Worm (Caenorhabditis elegans) whole organism, young adult: ENCODE measurements around the gene T07F12.2.

ENCODE experiments used
- B0019.2 ChIP-seq: fragments of 200-800 bp; sonication (Bioruptor generic); conservative IDR thresholded peaks from 2 replicates; pipeline ENCODE4 v1.3.6; 2022; ENCODE audit warnings: missing genetic modification reagents, missing genetic modification characterization, missing compliant biosample characterization
- D2030.7 ChIP-seq: fragments of 200-800 bp; sonication (Bioruptor generic); IDR thresholded peaks from 2 replicates; pipeline ENCODE4 v1.3.6; 2022; ENCODE audit warnings: missing genetic modification reagents, missing genetic modification characterization, missing compliant biosample characterization
- F10E7.11 ChIP-seq: sonication (generic microtip); optimal IDR thresholded peaks from 2 replicates; lab custom pipeline; 2017; ENCODE audit warnings: mild to moderate bottlenecking, missing genetic modification characterization, moderate library complexity, missing compliant biosample characterization
- F37B4.10 ChIP-seq: fragments of 200-800 bp; sonication (Bioruptor generic); IDR thresholded peaks from 2 replicates; pipeline ENCODE4 v1.3.6; 2022; ENCODE audit warnings: missing genetic modification characterization, missing compliant biosample characterization
- F49E8.2 ChIP-seq: sonication (generic microtip); optimal IDR thresholded peaks from 3 replicates; lab custom pipeline; 2017; ENCODE audit warnings: missing genetic modification characterization, mild to moderate bottlenecking, missing compliant biosample characterization, antibody characterized with exemption, moderate library complexity; ENCODE audit not compliant: insufficient read depth
- F55B11.4 ChIP-seq: sonication (generic microtip); optimal IDR thresholded peaks from 2 replicates; lab custom pipeline; 2016; ENCODE audit warnings: missing compliant biosample characterization, missing genetic modification characterization, borderline replicate concordance; ENCODE audit not compliant: insufficient read depth
- K12H6.12 ChIP-seq: fragments of 200-800 bp; sonication (Bioruptor generic); optimal IDR thresholded peaks from 2 replicates; lab custom pipeline; 2018; ENCODE audit warnings: mild to moderate bottlenecking, missing genetic modification characterization, missing compliant biosample characterization
- Y53F4B.3 ChIP-seq: fragments of 200-800 bp; sonication (Bioruptor generic); IDR thresholded peaks from 2 replicates; pipeline ENCODE4 v1.3.6; 2022; ENCODE audit warnings: missing genetic modification reagents, missing genetic modification characterization, missing compliant biosample characterization
- Y67H2A.10 ChIP-seq: fragments of 200-800 bp; sonication (Bioruptor generic); conservative IDR thresholded peaks from 2 replicates; pipeline ENCODE4 v1.3.6; 2022; ENCODE audit warnings: missing genetic modification reagents, missing genetic modification characterization, missing compliant biosample characterization
- akir-1 ChIP-seq: fragments of 200-800 bp; sonication (Bioruptor generic); optimal IDR thresholded peaks from 2 replicates; lab custom pipeline; 2018; ENCODE audit warnings: mild to moderate bottlenecking, missing genetic modification characterization, moderate library complexity, missing compliant biosample characterization
- attf-3 ChIP-seq: fragments of 200-800 bp; sonication (Bioruptor generic); conservative IDR thresholded peaks from 2 replicates; pipeline ENCODE4 v1.3.6; 2022; ENCODE audit warnings: missing genetic modification reagents, missing genetic modification characterization, missing compliant biosample characterization
- attf-5 ChIP-seq: fragments of 200-800 bp; sonication (Bioruptor generic); optimal IDR thresholded peaks from 2 replicates; lab custom pipeline; 2018; ENCODE audit warnings: mild to moderate bottlenecking, missing genetic modification characterization, missing compliant biosample characterization
- bed-2 ChIP-seq: fragments of 200-800 bp; sonication (Bioruptor generic); IDR thresholded peaks from 2 replicates; pipeline ENCODE4 v1.3.6; 2022; ENCODE audit warnings: missing genetic modification reagents, missing genetic modification characterization, missing compliant biosample characterization
- cebp-2 ChIP-seq: fragments of 200-800 bp; sonication (Bioruptor generic); IDR thresholded peaks from 2 replicates; pipeline ENCODE4 v1.3.6; 2022; ENCODE audit warnings: missing genetic modification characterization, missing compliant biosample characterization
- ceh-100 ChIP-seq: fragments of 200-800 bp; sonication (Bioruptor generic); IDR thresholded peaks from 2 replicates; pipeline ENCODE4 v1.3.6; 2022; ENCODE audit warnings: missing genetic modification reagents, missing genetic modification characterization, missing compliant biosample characterization
- die-1 ChIP-seq: sonication (generic microtip); optimal IDR thresholded peaks from 2 replicates; lab custom pipeline; 2016; ENCODE audit warnings: missing genotype, mild to moderate bottlenecking, missing genetic modification characterization, missing compliant biosample characterization
- dox-1 ChIP-seq: fragments of 200-800 bp; sonication (Bioruptor generic); IDR thresholded peaks from 2 replicates; pipeline ENCODE4 v1.3.6; 2022; ENCODE audit warnings: missing genetic modification reagents, missing genetic modification characterization, missing compliant biosample characterization
- dpff-1 ChIP-seq: sonication (generic microtip); optimal IDR thresholded peaks from 2 replicates; lab custom pipeline; 2017; ENCODE audit warnings: mild to moderate bottlenecking, missing genetic modification characterization, missing compliant biosample characterization
- efl-1 ChIP-seq: fragments of 150-350 bp; optimal IDR thresholded peaks from 2 replicates; lab custom pipeline; 2014; ENCODE audit warnings: missing biosample characterization, missing genetic modification reagents, missing genetic modification characterization
- ekl-4 ChIP-seq: fragments of 200-800 bp; sonication (Bioruptor generic); IDR thresholded peaks from 2 replicates; pipeline ENCODE4 v1.3.6; 2022; ENCODE audit warnings: missing genetic modification reagents, missing genetic modification characterization, missing compliant biosample characterization
- hlh-12 ChIP-seq: sonication (generic microtip); optimal IDR thresholded peaks from 2 replicates; lab custom pipeline; 2016; ENCODE audit warnings: missing genetic modification characterization, missing compliant biosample characterization
- hlh-26 ChIP-seq: fragments of 200-800 bp; sonication (Bioruptor generic); conservative IDR thresholded peaks from 2 replicates; pipeline ENCODE4 v1.3.6; 2022; ENCODE audit warnings: missing genetic modification reagents, missing genetic modification characterization, missing compliant biosample characterization
- hmg-20 ChIP-seq: fragments of 200-800 bp; sonication (Bioruptor generic); IDR thresholded peaks from 2 replicates; pipeline ENCODE4 v1.3.6; 2022; ENCODE audit warnings: missing genetic modification reagents, missing genetic modification characterization, missing compliant biosample characterization
- lin-40 ChIP-seq: sonication (generic microtip); optimal IDR thresholded peaks from 2 replicates; lab custom pipeline; 2016; ENCODE audit warnings: missing genetic modification characterization, mild to moderate bottlenecking, missing compliant biosample characterization, missing genotype, missing genetic modification reagents
- lin-54 ChIP-seq: fragments of 200-800 bp; sonication (Bioruptor generic); optimal IDR thresholded peaks from 2 replicates; lab custom pipeline; 2018; ENCODE audit warnings: mild to moderate bottlenecking, missing genetic modification characterization, missing compliant biosample characterization
- lir-1 ChIP-seq: fragments of 200-800 bp; sonication (Bioruptor generic); conservative IDR thresholded peaks from 2 replicates; pipeline ENCODE4 v1.3.6; 2022; ENCODE audit warnings: missing genetic modification reagents, missing genetic modification characterization, missing compliant biosample characterization
- madf-10 ChIP-seq: sonication (generic microtip); optimal IDR thresholded peaks from 2 replicates; lab custom pipeline; 2016; ENCODE audit warnings: mild to moderate bottlenecking, missing genetic modification characterization, missing compliant biosample characterization
- nfya-1 ChIP-seq: sonication (generic microtip); optimal IDR thresholded peaks from 2 replicates; lab custom pipeline; 2017; ENCODE audit warnings: antibody characterized with exemption, missing compliant biosample characterization, missing genetic modification characterization, borderline replicate concordance; ENCODE audit not compliant: insufficient read depth
- nfya-2 ChIP-seq: fragments of 200-800 bp; sonication (Bioruptor generic); IDR thresholded peaks from 2 replicates; pipeline ENCODE4 v1.3.6; 2022; ENCODE audit warnings: missing genetic modification reagents, missing genetic modification characterization, missing compliant biosample characterization
- nhr-120 ChIP-seq: fragments of 200-800 bp; sonication (Bioruptor generic); IDR thresholded peaks from 2 replicates; pipeline ENCODE4 v1.3.6; 2022; ENCODE audit warnings: missing genetic modification characterization, missing compliant biosample characterization
- nhr-179 ChIP-seq: sonication (generic microtip); optimal IDR thresholded peaks from 2 replicates; lab custom pipeline; 2016; ENCODE audit warnings: mild to moderate bottlenecking, missing genetic modification characterization, missing compliant biosample characterization
- repo-1 ChIP-seq: sonication (generic microtip); optimal IDR thresholded peaks from 2 replicates; lab custom pipeline; 2017; ENCODE audit warnings: mild to moderate bottlenecking, missing genetic modification characterization, missing compliant biosample characterization
- sea-2 ChIP-seq: fragments of 200-800 bp; sonication (Bioruptor generic); IDR thresholded peaks from 2 replicates; pipeline ENCODE4 v1.3.6; 2022; ENCODE audit warnings: missing genetic modification characterization, missing compliant biosample characterization
- tbp1 ChIP-seq: fragments of 200-800 bp; sonication (Bioruptor generic); optimal IDR thresholded peaks from 2 replicates; lab custom pipeline; 2018; ENCODE audit warnings: mild to moderate bottlenecking, missing genetic modification characterization, missing compliant biosample characterization
- tlf-1 ChIP-seq: fragments of 200-800 bp; sonication (Bioruptor generic); optimal IDR thresholded peaks from 2 replicates; lab custom pipeline; 2018; ENCODE audit warnings: mild to moderate bottlenecking, missing genetic modification characterization, missing compliant biosample characterization
- unc-62 ChIP-seq: fragments of 150-350 bp; optimal IDR thresholded peaks from 2 replicates; lab custom pipeline; 2014; ENCODE audit warnings: missing biosample characterization, missing genetic modification reagents, missing genetic modification characterization
- xnd-1 ChIP-seq: sonication (generic microtip); optimal IDR thresholded peaks from 2 replicates; lab custom pipeline; 2016; ENCODE audit warnings: missing genotype, missing genetic modification reagents, missing genetic modification characterization, missing compliant biosample characterization
- zfh-2 ChIP-seq: fragments of 200-800 bp; sonication (Bioruptor generic); conservative IDR thresholded peaks from 2 replicates; pipeline ENCODE4 v1.3.6; 2022; ENCODE audit warnings: missing genetic modification reagents, missing genetic modification characterization, missing compliant biosample characterization
- ztf-22 ChIP-seq: fragments of 200-800 bp; sonication (Bioruptor generic); optimal IDR thresholded peaks from 2 replicates; lab custom pipeline; 2018; ENCODE audit warnings: mild to moderate bottlenecking, missing genetic modification characterization, moderate library complexity, missing compliant biosample characterization
- ztf-25 ChIP-seq: fragments of 200-800 bp; sonication (Bioruptor generic); IDR thresholded peaks from 2 replicates; pipeline ENCODE4 v1.3.6; 2022; ENCODE audit warnings: missing genetic modification reagents, missing genetic modification characterization, missing compliant biosample characterization
- ztf-28 ChIP-seq: fragments of 200-800 bp; sonication (Bioruptor generic); IDR thresholded peaks from 2 replicates; pipeline ENCODE4 v1.3.6; 2022; ENCODE audit warnings: missing genetic modification reagents, missing genetic modification characterization, missing compliant biosample characterization
- ztf-3 ChIP-seq: fragments of 200-800 bp; sonication (Bioruptor generic); optimal IDR thresholded peaks from 2 replicates; lab custom pipeline; 2018; ENCODE audit warnings: mild to moderate bottlenecking, missing genetic modification characterization, missing compliant biosample characterization

The T07F12.2 gene

DNA sequence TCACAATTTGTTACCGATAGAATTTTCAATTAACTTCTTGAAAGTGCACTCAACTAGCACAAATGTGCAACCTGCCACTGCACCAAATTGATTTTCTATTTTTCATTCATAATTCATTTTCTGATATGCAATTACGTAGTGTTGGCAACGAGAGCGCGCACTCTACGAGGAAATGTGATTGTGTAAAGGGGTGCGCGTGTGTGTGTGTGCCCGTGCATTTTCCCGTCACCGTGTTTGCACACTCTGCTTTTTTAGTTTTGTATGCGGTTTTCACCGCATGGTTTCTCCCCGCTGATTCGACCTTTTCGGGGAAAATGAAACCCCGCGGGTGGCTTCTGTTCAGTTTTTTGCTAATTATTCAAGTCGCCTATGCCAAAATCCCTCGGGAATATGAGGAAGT lies at the start of gene T07F12.2:
TSS of gene T07F12.2 (plus strand) at position 87 of the 400 bp plus-strand sequence.
- no peak for TF ChIP-seq ztf-25 (GFP tag; lab: Robert Waterston, UW)
- TF ChIP-seq zfh-2 (GFP tag; lab: Robert Waterston, UW), result no peak
- no peak for TF ChIP-seq dpff-1 (tag; lab: Kevin White, UChicago)
- no peak for TF ChIP-seq hmg-20 (GFP tag; lab: Robert Waterston, UW)
- TF ChIP-seq ceh-100 (GFP tag; lab: Robert Waterston, UW), result no peak
- TF ChIP-seq ztf-28 (GFP tag; lab: Robert Waterston, UW), result no peak
- TF ChIP-seq nfya-1 (tag; lab: Kevin White, UChicago), result no peak
- no peak for TF ChIP-seq F49E8.2 (tag; lab: Kevin White, UChicago)
- TF ChIP-seq ztf-3 (GFP tag; lab: Kevin White, UChicago), result no peak
- TF ChIP-seq B0019.2 (GFP tag; lab: Robert Waterston, UW), result no peak
- TF ChIP-seq lin-40, result peak; percentile 17
- 0 out of 2 replicates have a peak, but pooled peaks have one; percentile 36 for TF ChIP-seq dox-1
- no peak for TF ChIP-seq D2030.7 (GFP tag; lab: Robert Waterston, UW)
- TF ChIP-seq, all 124 proteins: peak for 2

DNA sequence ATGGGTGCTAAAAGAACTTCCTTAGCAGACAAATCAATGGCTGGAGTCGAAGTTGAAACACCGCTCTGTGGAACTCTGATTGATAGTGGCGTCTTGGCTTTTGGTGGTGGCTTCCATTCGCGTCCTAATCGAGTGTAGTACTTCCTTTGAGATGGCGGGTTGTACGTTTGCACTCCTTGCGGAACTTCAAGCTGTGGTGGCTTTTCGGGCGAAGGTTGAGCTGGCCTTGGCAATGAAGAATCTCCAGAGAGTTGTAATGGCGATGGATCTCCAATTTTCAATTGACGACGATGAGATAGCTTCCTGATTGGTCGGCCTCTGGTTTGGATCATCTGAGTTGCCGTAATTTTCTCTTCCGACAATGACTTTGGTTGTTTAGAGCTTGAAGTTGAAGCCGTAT lies 49.4 kb upstream of the T07F12.2 start:
- TF ChIP-seq F37B4.10 (GFP tag; lab: Robert Waterston, UW), result no peak
- TF ChIP-seq tbp1, result no peak
- TF ChIP-seq ztf-25 (GFP tag; lab: Robert Waterston, UW), result no peak
- no peak for TF ChIP-seq Y53F4B.3
- no peak for TF ChIP-seq hlh-26
- no peak for TF ChIP-seq die-1 (tag; lab: Kevin White, UChicago)
- TF ChIP-seq efl-1, result no peak
- no peak for TF ChIP-seq nfya-2 (GFP tag; lab: Robert Waterston, UW)
- no peak for TF ChIP-seq cebp-2 (GFP tag; lab: Robert Waterston, UW)

DNA sequence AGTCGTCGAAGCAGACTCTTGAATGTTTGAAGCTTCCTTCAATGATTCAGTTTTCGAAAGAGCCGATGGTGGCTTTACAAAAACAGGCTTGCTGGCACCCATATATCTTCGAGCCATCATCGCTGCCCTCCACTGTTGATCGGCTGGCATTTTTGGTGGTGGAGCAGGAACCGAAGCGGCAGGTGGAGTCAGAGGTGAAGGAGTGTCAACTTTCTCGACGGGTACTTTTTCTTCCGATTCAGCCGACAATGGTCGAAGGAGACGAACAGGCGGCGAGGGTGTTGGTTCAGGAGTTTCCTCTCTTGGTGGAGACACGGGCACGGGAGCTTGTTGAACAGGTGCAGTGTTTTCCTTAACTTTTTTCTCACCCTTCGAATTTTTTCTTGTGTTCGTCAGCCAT lies 47.7 kb upstream of the T07F12.2 start:
- TF ChIP-seq akir-1 (GFP tag; lab: Kevin White, UChicago), result no peak
- TF ChIP-seq zfh-2 (GFP tag; lab: Robert Waterston, UW), result peak; percentile 65; the same call in 1 of the 2 replicates
- no peak for TF ChIP-seq lin-54 (GFP tag; lab: Kevin White, UChicago)
- TF ChIP-seq nhr-179, result no peak
- no peak for TF ChIP-seq ztf-22 (GFP tag; lab: Kevin White, UChicago)
- no peak for TF ChIP-seq lir-1
- no peak for TF ChIP-seq F55B11.4 (tag; lab: Kevin White, UChicago)
- no peak for TF ChIP-seq efl-1
- TF ChIP-seq attf-3 (GFP tag; lab: Robert Waterston, UW), result no peak
- TF ChIP-seq F49E8.2 (tag; lab: Kevin White, UChicago), result no peak
- TF ChIP-seq attf-5 (GFP tag; lab: Kevin White, UChicago), result no peak
- TF ChIP-seq nhr-120, result 0 out of 2 replicates have a peak, but pooled peaks have one; percentile 63

DNA sequence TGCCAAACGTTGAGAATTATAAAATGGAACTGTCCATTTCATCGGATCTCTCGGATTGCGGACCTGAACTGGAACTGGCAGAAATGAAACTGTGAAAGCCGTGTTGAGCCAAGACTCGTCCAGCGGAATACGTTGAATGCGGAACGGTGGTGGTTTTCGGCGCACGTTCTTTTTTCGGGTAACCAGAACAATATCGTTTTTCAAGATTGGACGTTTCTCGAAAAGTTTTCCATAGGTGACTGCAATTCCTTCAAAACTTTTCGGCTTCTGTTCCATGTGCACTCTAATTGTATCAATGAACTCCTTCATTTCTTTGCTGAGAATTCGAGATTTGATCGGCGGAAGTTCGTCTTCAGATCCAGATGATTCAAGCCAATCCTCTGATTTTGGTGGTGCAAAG lies 45.3 kb upstream of the T07F12.2 start:
- TF ChIP-seq D2030.7 (GFP tag; lab: Robert Waterston, UW), result no peak
- no peak for TF ChIP-seq K12H6.12 (tag; lab: Kevin White, UChicago)
- TF ChIP-seq unc-62 (GFP tag; lab: Kevin White, UChicago), result no peak
- no peak for TF ChIP-seq bed-2 (GFP tag; lab: Robert Waterston, UW)
- no peak for TF ChIP-seq xnd-1 (tag; lab: Kevin White, UChicago)
- no peak for TF ChIP-seq ztf-3 (GFP tag; lab: Kevin White, UChicago)
- no peak for TF ChIP-seq madf-10
- TF ChIP-seq F37B4.10 (GFP tag; lab: Robert Waterston, UW), result no peak
- TF ChIP-seq F10E7.11 (tag; lab: Kevin White, UChicago), result no peak
- TF ChIP-seq ekl-4 (GFP tag; lab: Robert Waterston, UW), result no peak
- TF ChIP-seq sea-2 (GFP tag; lab: Robert Waterston, UW), result no peak
- TF ChIP-seq hlh-12, result no peak
- TF ChIP-seq Y67H2A.10 (GFP tag; lab: Robert Waterston, UW), result no peak
- no peak for TF ChIP-seq repo-1 (tag; lab: Kevin White, UChicago)
- no peak for TF ChIP-seq tlf-1 (GFP tag; lab: Kevin White, UChicago)
